Worm (Caenorhabditis elegans): Measurements from ENCODE around the gene R03E9.2.

Gene R03E9.2

ce11 chrX:6742011-6742683 is 9.0 kb upstream of the R03E9.2 start, which contains the start of gene mdl-1:
mdl-1 (plus strand) TSS chrX:6742351.
- peak; percentile 4 for TF ChIP-seq him-1 (tag; optimal IDR thresholded peaks at IDR 0.05)
- TF ChIP-seq dao-5 (tag; optimal IDR thresholded peaks at IDR 0.05) = no peak
- TF ChIP-seq W03F9.2 (tag; optimal IDR thresholded peaks at IDR 0.05) = no peak

DNA sequence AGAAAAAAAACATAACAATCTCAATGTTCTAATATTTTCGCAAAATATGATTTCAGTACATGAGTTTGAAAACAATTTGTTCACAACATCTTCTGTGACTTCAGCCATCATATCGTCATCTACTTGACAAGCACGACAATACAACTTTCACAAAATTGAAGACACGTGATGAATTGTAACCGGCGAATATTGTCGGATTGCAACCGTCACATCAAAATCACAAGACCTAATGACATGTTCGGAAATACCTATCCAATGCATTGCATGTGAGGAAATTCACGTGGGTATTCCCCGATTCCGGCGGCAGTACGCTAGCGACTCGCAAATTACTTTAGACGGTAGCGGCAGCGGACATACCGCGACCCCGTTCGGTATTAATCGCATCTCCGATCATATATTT is 8.4 kb upstream of the R03E9.2 start:
- TF ChIP-seq dao-5 (tag; optimal IDR thresholded peaks at IDR 0.05) (no peak), him-1 (tag; optimal IDR thresholded peaks at IDR 0.05) (no peak), W03F9.2 (tag; optimal IDR thresholded peaks at IDR 0.05) (peak; percentile 1)

DNA sequence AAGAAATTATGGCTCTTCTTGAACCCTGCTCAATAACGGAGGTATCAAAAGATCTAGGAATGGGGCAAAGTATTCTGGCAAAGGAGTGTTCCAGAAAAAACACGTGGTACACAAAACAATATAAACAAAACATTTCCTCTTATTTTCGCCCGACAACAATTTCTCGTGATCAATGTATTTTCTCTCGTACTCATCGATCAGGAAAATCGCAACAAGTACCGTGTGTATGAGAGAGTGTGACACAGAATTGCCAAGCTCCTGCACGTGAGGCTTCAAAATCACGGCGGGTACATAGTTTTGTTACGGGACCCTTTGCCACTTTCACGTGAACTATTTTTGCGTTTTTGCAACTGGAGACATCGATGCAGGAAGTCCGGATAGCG is 7.9 kb upstream of the R03E9.2 start:
- TF ChIP-seq W03F9.2 (tag; optimal IDR thresholded peaks at IDR 0.05) (no peak), him-1 (tag; optimal IDR thresholded peaks at IDR 0.05) (no peak), dao-5 (tag; optimal IDR thresholded peaks at IDR 0.05) (no peak)

ce11 chrX:6740282-6740982 is 7.3 kb upstream of the R03E9.2 start:
- TF ChIP-seq dao-5 (tag; optimal IDR thresholded peaks at IDR 0.05) = no peak
- TF ChIP-seq W03F9.2 (tag; optimal IDR thresholded peaks at IDR 0.05) = no peak
- TF ChIP-seq him-1 (tag; optimal IDR thresholded peaks at IDR 0.05) = peak; percentile 38

- TF ChIP-seq dao-5 (tag; optimal IDR thresholded peaks at IDR 0.05) (no peak), him-1 (tag; optimal IDR thresholded peaks at IDR 0.05) (peak; percentile 19), W03F9.2 (tag; optimal IDR thresholded peaks at IDR 0.05) (no peak)
Measured at ce11 chrX:6739034-6740008, 6.2 kb upstream of the R03E9.2 start.

DNA sequence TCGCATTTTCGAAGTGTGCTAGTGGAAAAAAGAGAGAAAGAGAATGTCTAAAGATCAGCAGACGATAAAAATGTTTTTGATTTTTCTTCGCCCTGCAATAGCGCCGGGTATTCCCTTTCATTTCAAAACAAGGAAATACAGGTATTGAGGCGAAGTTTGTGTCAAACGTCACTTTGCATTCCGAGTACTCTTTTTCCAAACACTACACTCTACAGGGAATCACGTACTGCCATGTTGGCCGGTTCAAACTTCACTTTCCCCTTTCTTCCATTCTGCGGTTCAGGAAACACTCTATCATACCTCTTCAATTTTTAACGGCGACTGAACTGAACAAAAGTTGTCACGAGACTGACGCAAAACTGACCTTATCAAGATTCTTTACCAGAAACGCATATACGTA is 5.4 kb upstream of the R03E9.2 start:
- TF ChIP-seq him-1 (tag; optimal IDR thresholded peaks at IDR 0.05) (no peak), dao-5 (tag; optimal IDR thresholded peaks at IDR 0.05) (no peak), W03F9.2 (tag; optimal IDR thresholded peaks at IDR 0.05) (no peak)

DNA sequence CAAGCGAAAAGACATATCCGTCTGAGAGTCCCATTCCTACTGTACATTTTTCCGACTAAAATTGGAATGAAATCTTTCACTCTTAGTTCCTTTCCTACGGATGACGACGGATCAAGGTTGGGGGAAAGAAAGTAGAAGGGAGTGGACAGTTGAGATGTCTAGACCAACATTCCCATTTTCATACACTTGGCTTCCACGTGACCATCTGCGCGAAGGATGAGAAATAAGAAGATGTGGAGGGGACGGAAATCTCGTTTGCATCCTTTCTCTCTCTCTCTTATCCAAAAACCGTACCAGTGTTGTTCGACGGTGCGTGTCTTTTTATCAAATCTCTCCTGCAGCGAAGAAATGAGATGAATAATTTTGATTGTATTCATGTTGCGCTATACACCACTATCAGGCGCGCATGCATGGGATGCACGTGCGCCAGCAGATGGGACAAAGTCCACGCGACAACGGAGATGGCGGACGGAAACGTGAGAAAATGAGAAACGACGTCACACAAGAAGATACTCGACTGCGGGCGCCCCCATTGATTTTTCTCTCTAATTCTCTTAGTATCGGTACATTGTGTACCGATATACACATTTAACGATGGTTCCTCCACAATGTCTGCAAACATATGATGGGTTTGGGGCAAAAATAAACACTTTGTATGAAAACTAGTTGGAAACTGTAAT is 4.4 kb upstream of the R03E9.2 start:
- TF ChIP-seq W03F9.2 (tag; optimal IDR thresholded peaks at IDR 0.05) = no peak
- TF ChIP-seq dao-5 (tag; optimal IDR thresholded peaks at IDR 0.05) = no peak
- peak; percentile 84 for TF ChIP-seq him-1 (tag; optimal IDR thresholded peaks at IDR 0.05)

- TF ChIP-seq him-1 (tag; optimal IDR thresholded peaks at IDR 0.05) (no peak), W03F9.2 (tag; optimal IDR thresholded peaks at IDR 0.05) (peak; percentile 37), dao-5 (tag; optimal IDR thresholded peaks at IDR 0.05) (no peak)
Measured at ce11 chrX:6736358-6736991, 3.4 kb upstream of the R03E9.2 start.

ce11 chrX:6735494-6735893 is 2.4 kb upstream of the R03E9.2 start:
- no peak for TF ChIP-seq W03F9.2 (tag; optimal IDR thresholded peaks at IDR 0.05)
- no peak for TF ChIP-seq dao-5 (tag; optimal IDR thresholded peaks at IDR 0.05)
- no peak for TF ChIP-seq him-1 (tag; optimal IDR thresholded peaks at IDR 0.05)

DNA sequence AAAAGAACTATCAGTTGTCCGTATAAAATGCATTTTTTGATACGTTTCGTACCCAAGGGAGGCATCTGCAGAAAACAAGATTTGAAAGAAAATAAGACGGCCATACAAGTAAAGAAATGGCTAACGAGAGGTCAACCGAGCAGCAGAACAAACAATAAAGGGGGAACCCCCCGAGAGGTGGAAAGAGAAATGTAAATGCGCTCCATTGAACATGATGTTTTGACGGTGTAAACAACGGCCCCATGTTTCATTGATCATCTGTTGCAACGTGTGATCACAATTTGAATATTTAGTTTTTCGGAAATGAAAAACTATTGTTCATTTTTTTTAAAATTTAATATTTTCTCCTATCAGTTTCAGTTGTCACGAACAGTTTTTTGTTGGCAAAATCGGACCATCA is 3.5 kb downstream of the R03E9.2 start, which contains the start of gene K11G12.6:
Gene K11G12.6 (minus strand): TSS at position 65 of the 400 bp plus-strand sequence.
- TF ChIP-seq dao-5 (tag; optimal IDR thresholded peaks at IDR 0.05) (no peak), W03F9.2 (tag; optimal IDR thresholded peaks at IDR 0.05) (no peak), him-1 (tag; optimal IDR thresholded peaks at IDR 0.05) (no peak)

DNA sequence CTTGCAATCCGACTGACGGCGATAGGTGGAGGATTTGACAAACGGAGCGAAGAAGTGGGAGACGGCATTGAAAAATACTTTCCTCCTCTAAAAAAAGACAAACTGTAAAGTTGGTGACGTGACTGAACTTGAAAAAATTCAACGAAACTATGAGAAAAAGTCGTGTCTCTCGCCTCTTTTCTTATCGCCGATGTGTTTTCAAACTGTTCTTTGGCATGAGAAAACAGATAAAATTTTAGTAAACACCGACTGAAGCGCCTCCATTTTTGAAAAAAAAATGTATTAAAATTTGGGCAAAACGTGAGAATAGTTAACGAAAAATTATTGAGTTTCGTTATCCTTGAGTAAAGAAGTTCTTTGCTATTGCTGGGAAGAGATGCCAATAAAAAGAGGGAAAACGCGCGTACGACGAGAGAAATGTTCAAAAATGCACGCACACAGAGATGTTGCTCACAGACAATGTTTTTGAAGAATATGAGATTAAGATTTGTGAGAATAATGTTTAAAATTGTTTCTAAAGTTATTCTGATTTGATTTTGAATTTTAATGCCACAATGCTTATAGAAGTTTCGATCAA is 4.2 kb downstream of the R03E9.2 start:
- TF ChIP-seq W03F9.2 (tag; optimal IDR thresholded peaks at IDR 0.05) = no peak

ce11 chrX:6725260-6725718 is 7.8 kb downstream of the R03E9.2 start, which contains the start of gene slc-25A10:
slc-25A10 (minus strand) TSS chrX:6725668.
- TF ChIP-seq W03F9.2 (tag; optimal IDR thresholded peaks at IDR 0.05) (no peak), dao-5 (tag; optimal IDR thresholded peaks at IDR 0.05) (no peak)

Measured in whole organism, L4/young adult.